Worm (Caenorhabditis elegans) whole organism, early embryonic: ENCODE data around the gene F32D1.3.

Experiments
- F13C5.2 ChIP-seq: sonication (generic microtip); optimal IDR thresholded peaks from 2 replicates; lab custom pipeline; 2017; ENCODE audit warnings: mild to moderate bottlenecking, missing genetic modification characterization, inconsistent platforms, missing compliant biosample characterization
- ceh-13 ChIP-seq: fragments of 200-800 bp; sonication (Bioruptor generic); optimal IDR thresholded peaks from 2 replicates; lab custom pipeline; 2018; ENCODE audit warnings: mild to moderate bottlenecking, missing genetic modification characterization, missing compliant biosample characterization
- tra-4 ChIP-seq: sonication (generic microtip); optimal IDR thresholded peaks from 2 replicates; lab custom pipeline; 2017; ENCODE audit warnings: missing genetic modification characterization, missing compliant biosample characterization

DNA sequence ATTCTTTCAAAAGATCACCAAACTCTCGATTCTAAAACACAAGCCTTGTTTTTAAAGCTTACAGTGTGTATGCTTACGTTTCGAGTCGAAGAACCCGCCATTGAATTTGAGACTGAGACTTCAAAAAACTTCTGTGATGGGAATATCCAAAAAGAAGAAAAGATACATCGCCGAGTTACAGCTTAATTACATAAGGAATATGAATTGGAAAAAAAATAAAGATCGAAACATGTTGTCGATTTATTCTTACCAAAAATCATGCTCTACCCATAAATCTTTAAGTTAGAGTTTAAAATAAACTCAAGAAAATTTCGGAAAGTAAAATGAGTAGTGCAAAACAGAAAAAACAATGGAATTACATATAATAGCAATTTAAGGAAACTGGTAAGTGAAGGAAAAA lies 24.8 kb upstream of the F32D1.3 start, which contains the start of gene F13A2.10:
- TF ChIP-seq tra-4 (tag; lab: Kevin White, UChicago) (no peak), ceh-13 (no peak), F13C5.2 (tag; lab: Kevin White, UChicago) (no peak)
